Fruit fly (Drosophila melanogaster) whole organism, embryonic: Measurements from ENCODE around the gene Sfp33A4.

Experiments
- Adf1 ChIP-seq: fragments of 200-800 bp; sonication (Bioruptor generic); IDR thresholded peaks from 2 replicates; pipeline ENCODE4 v1.3.6; 2022; ENCODE audit warnings: missing biosample characterization, missing genetic modification characterization
- Atf3 ChIP-seq: fragments of 200-800 bp; sonication (Bioruptor generic); optimal IDR thresholded peaks from 3 replicates; lab custom pipeline; 2016; ENCODE audit warnings: missing biosample characterization, missing genetic modification characterization
- Bgb ChIP-seq: fragments of 200-800 bp; sonication (Bioruptor generic); IDR thresholded peaks from 2 replicates; pipeline ENCODE4 v1.3.6; 2022; ENCODE audit warnings: missing biosample characterization, missing genetic modification characterization; ENCODE audit not compliant: partially characterized antibody
- CG10267 ChIP-seq: fragments of 200-800 bp; sonication (Bioruptor generic); optimal IDR thresholded peaks from 2 replicates; lab custom pipeline; 2018; ENCODE audit warnings: missing biosample characterization, mild to moderate bottlenecking, missing genetic modification characterization, moderate library complexity
- CG10366 ChIP-seq: fragments of 200-800 bp; sonication (Bioruptor generic); IDR thresholded peaks from 2 replicates; pipeline ENCODE4 v1.3.6; 2022; ENCODE audit warnings: missing biosample characterization, missing genetic modification characterization
- CG10543 ChIP-seq: fragments of 200-800 bp; sonication (Bioruptor generic); optimal IDR thresholded peaks from 3 replicates; lab custom pipeline; 2017; ENCODE audit warnings: missing biosample characterization, mild to moderate bottlenecking, missing genetic modification characterization, moderate library complexity
- CG10565 ChIP-seq: fragments of 200-800 bp; sonication (Bioruptor generic); optimal IDR thresholded peaks from 3 replicates; lab custom pipeline; 2016; ENCODE audit warnings: missing biosample characterization, mild to moderate bottlenecking, missing genetic modification characterization
- CG1233 ChIP-seq: fragments of 200-800 bp; sonication (Bioruptor generic); optimal IDR thresholded peaks from 4 replicates; lab custom pipeline; 2018; ENCODE audit warnings: missing biosample characterization, mild to moderate bottlenecking, missing genetic modification characterization
- CG17186 ChIP-seq: fragments of 200-800 bp; sonication (Bioruptor generic); optimal IDR thresholded peaks from 3 replicates; lab custom pipeline; 2017; ENCODE audit warnings: missing biosample characterization, missing genetic modification reagents, missing genetic modification characterization
- CG17361 ChIP-seq: fragments of 200-800 bp; sonication (Bioruptor generic); IDR thresholded peaks from 3 replicates; pipeline ENCODE4 v1.3.6; 2022; ENCODE audit warnings: missing biosample characterization, missing genetic modification characterization
- CG1792 ChIP-seq: fragments of 200-800 bp; sonication (Bioruptor generic); optimal IDR thresholded peaks from 2 replicates; lab custom pipeline; 2016; ENCODE audit warnings: missing biosample characterization, missing genetic modification characterization
- CG2116 ChIP-seq: fragments of 200-800 bp; sonication (Bioruptor generic); optimal IDR thresholded peaks from 3 replicates; lab custom pipeline; 2018; ENCODE audit warnings: missing biosample characterization, mild to moderate bottlenecking, missing genetic modification characterization
- CG31224 ChIP-seq: fragments of 200-800 bp; sonication (Bioruptor generic); IDR thresholded peaks from 2 replicates; pipeline ENCODE4 v1.3.6; 2022; ENCODE audit warnings: missing biosample characterization, missing genetic modification characterization
- CG31365 ChIP-seq: fragments of 200-800 bp; sonication (Bioruptor generic); optimal IDR thresholded peaks from 2 replicates; lab custom pipeline; 2018; ENCODE audit warnings: missing biosample characterization, mild to moderate bottlenecking, missing genetic modification characterization
- CG33557 ChIP-seq: fragments of 200-800 bp; sonication (Bioruptor generic); optimal IDR thresholded peaks from 2 replicates; lab custom pipeline; 2019; ENCODE audit warnings: missing biosample characterization, mild to moderate bottlenecking, missing genetic modification characterization, moderate library complexity
- CG4282 ChIP-seq: fragments of 200-800 bp; sonication (Bioruptor generic); optimal IDR thresholded peaks from 2 replicates; lab custom pipeline; 2016; ENCODE audit warnings: missing biosample characterization, missing genetic modification characterization
- CG4404 ChIP-seq: fragments of 200-800 bp; sonication (Bioruptor generic); IDR thresholded peaks from 2 replicates; pipeline ENCODE4 v1.3.6; 2022; ENCODE audit warnings: missing biosample characterization, missing genetic modification characterization
- CG6175 ChIP-seq: fragments of 200-800 bp; sonication (Bioruptor generic); IDR thresholded peaks from 3 replicates; pipeline ENCODE4 v1.3.6; 2022; ENCODE audit warnings: missing biosample characterization, missing genetic modification characterization
- CG9727 ChIP-seq: fragments of 200-800 bp; sonication (Bioruptor generic); optimal IDR thresholded peaks from 3 replicates; lab custom pipeline; 2017; ENCODE audit warnings: missing biosample characterization, mild to moderate bottlenecking, missing genetic modification characterization
- CG9797 ChIP-seq: fragments of 200-800 bp; sonication (Bioruptor generic); optimal IDR thresholded peaks from 3 replicates; lab custom pipeline; 2018; ENCODE audit warnings: missing biosample characterization, mild to moderate bottlenecking, missing genetic modification characterization
- CG9817 ChIP-seq: fragments of 200-800 bp; sonication (Bioruptor generic); optimal IDR thresholded peaks from 2 replicates; lab custom pipeline; 2018; ENCODE audit warnings: missing biosample characterization, mild to moderate bottlenecking, missing genetic modification characterization, moderate library complexity
- CG9876 ChIP-seq: fragments of 200-800 bp; sonication (Bioruptor generic); optimal IDR thresholded peaks from 2 replicates; lab custom pipeline; 2016; ENCODE audit warnings: missing biosample characterization, missing genetic modification characterization
- Camta ChIP-seq: fragments of 200-800 bp; sonication (Bioruptor generic); optimal IDR thresholded peaks from 2 replicates; lab custom pipeline; 2016; ENCODE audit warnings: missing biosample characterization, missing genetic modification characterization
- CrebB ChIP-seq: fragments of 200-800 bp; sonication (Bioruptor generic); optimal IDR thresholded peaks from 3 replicates; lab custom pipeline; 2018; ENCODE audit warnings: missing biosample characterization, mild to moderate bottlenecking, missing genetic modification characterization
- Dek ChIP-seq: fragments of 200-800 bp; sonication (Bioruptor generic); optimal IDR thresholded peaks from 3 replicates; lab custom pipeline; 2019; ENCODE audit warnings: missing biosample characterization, mild to moderate bottlenecking, missing genetic modification characterization, moderate library complexity
- Dfd ChIP-seq, 2 experiments: fragments of >200 bp; optimal IDR thresholded peaks; 2 replicates each; lab custom pipeline; 2017; ENCODE audit warnings: missing biosample characterization in 2 of 2, missing genetic modification characterization in 2 of 2
- Dref ChIP-seq: fragments of 200-800 bp; sonication (Bioruptor generic); IDR thresholded peaks from 2 replicates; pipeline ENCODE4 v1.3.6; 2022; ENCODE audit warnings: missing biosample characterization, missing genetic modification characterization
- Eip74EF ChIP-seq, 2 experiments: fragments of 200-800 bp in 1 of 2; fragments of >200 bp in 1 of 2; sonication (Bioruptor generic) in 1 of 2; optimal IDR thresholded peaks; 2 replicates each; lab custom pipeline; 2017 to 2019; ENCODE audit warnings: missing biosample characterization in 2 of 2, missing genetic modification characterization in 2 of 2, mild to moderate bottlenecking in 1 of 2, moderate library complexity in 1 of 2
- Elba2 ChIP-seq: fragments of 200-800 bp; sonication (Bioruptor generic); optimal IDR thresholded peaks from 3 replicates; lab custom pipeline; 2016; ENCODE audit warnings: missing biosample characterization, missing genetic modification characterization
- Hand ChIP-seq: fragments of 200-800 bp; sonication (Bioruptor generic); optimal IDR thresholded peaks from 2 replicates; lab custom pipeline; 2017; ENCODE audit warnings: mild to moderate bottlenecking, missing biosample characterization, missing genetic modification reagents, missing genetic modification characterization
- HmgD ChIP-seq: fragments of 200-800 bp; sonication (Bioruptor generic); optimal IDR thresholded peaks from 3 replicates; lab custom pipeline; 2016; ENCODE audit warnings: missing biosample characterization, missing genetic modification characterization
- Hmr ChIP-seq: fragments of 200-800 bp; sonication (Bioruptor generic); optimal IDR thresholded peaks from 3 replicates; lab custom pipeline; 2017; ENCODE audit warnings: mild to moderate bottlenecking, missing biosample characterization, missing genetic modification reagents, missing genetic modification characterization
- Hmx ChIP-seq: fragments of 200-800 bp; sonication (Bioruptor generic); optimal IDR thresholded peaks from 2 replicates; lab custom pipeline; 2016; ENCODE audit warnings: missing biosample characterization, missing genetic modification characterization
- Opbp ChIP-seq: fragments of 200-800 bp; sonication (Bioruptor generic); IDR thresholded peaks from 3 replicates; pipeline ENCODE4 v1.3.6; 2022; ENCODE audit warnings: missing biosample characterization, missing genetic modification characterization; ENCODE audit not compliant: partially characterized antibody
- Sin3A ChIP-seq: fragments of >200 bp; optimal IDR thresholded peaks from 2 replicates; lab custom pipeline; 2018
- aop ChIP-seq: fragments of 200-800 bp; sonication (Bioruptor generic); IDR thresholded peaks from 2 replicates; pipeline ENCODE4 v1.3.6; 2022; ENCODE audit warnings: missing biosample characterization, missing genetic modification characterization
- chn ChIP-seq: fragments of 200-800 bp; sonication (Bioruptor generic); optimal IDR thresholded peaks from 2 replicates; lab custom pipeline; 2016; ENCODE audit warnings: missing biosample characterization, missing genetic modification characterization
- crp ChIP-seq, 2 experiments: fragments of 200-800 bp; sonication (Bioruptor generic); optimal IDR thresholded peaks; 2 replicates in 1 of 2; 3 replicates in 1 of 2; lab custom pipeline; 2017; ENCODE audit warnings: missing biosample characterization in 2 of 2, missing genetic modification characterization in 2 of 2, mild to moderate bottlenecking in 1 of 2, moderate library complexity in 1 of 2
- da ChIP-seq: fragments of 200-800 bp; sonication (Bioruptor generic); optimal IDR thresholded peaks from 2 replicates; lab custom pipeline; 2016; ENCODE audit warnings: missing biosample characterization, missing genetic modification characterization
- inv ChIP-seq: fragments of 200-800 bp; sonication (Bioruptor generic); IDR thresholded peaks from 2 replicates; pipeline ENCODE4 v1.3.6; 2022; ENCODE audit warnings: missing biosample characterization, missing genetic modification characterization; ENCODE audit not compliant: partially characterized antibody
- kah ChIP-seq: fragments of 200-800 bp; sonication (Bioruptor generic); optimal IDR thresholded peaks from 2 replicates; lab custom pipeline; 2018; ENCODE audit warnings: missing biosample characterization, mild to moderate bottlenecking, missing genetic modification characterization
- lab ChIP-seq: fragments of 200-800 bp; sonication (Bioruptor generic); optimal IDR thresholded peaks from 3 replicates; lab custom pipeline; 2017; ENCODE audit warnings: missing biosample characterization, missing genetic modification characterization, mild to moderate bottlenecking, moderate library complexity, missing genetic modification reagents
- mam ChIP-seq: fragments of 200-800 bp; sonication (Bioruptor generic); optimal IDR thresholded peaks from 3 replicates; lab custom pipeline; 2016; ENCODE audit warnings: missing biosample characterization, missing genetic modification characterization
- nmo ChIP-seq: fragments of 200-800 bp; sonication (Bioruptor generic); optimal IDR thresholded peaks from 2 replicates; lab custom pipeline; 2018; ENCODE audit warnings: missing biosample characterization, mild to moderate bottlenecking, missing genetic modification characterization, moderate library complexity
- pho ChIP-seq: fragments of 200-800 bp; sonication (Bioruptor generic); optimal IDR thresholded peaks from 2 replicates; lab custom pipeline; 2016; ENCODE audit warnings: missing biosample characterization, missing genetic modification characterization
- pzg ChIP-seq: fragments of 200-800 bp; sonication (Bioruptor generic); optimal IDR thresholded peaks from 3 replicates; lab custom pipeline; 2018; ENCODE audit warnings: missing biosample characterization, mild to moderate bottlenecking, missing genetic modification characterization, moderate library complexity
- scrt ChIP-seq: fragments of 200-800 bp; sonication (Bioruptor generic); optimal IDR thresholded peaks from 2 replicates; lab custom pipeline; 2018; ENCODE audit warnings: missing biosample characterization, mild to moderate bottlenecking, missing genetic modification characterization, moderate library complexity
- stwl ChIP-seq: fragments of 200-800 bp; sonication (Bioruptor generic); optimal IDR thresholded peaks from 3 replicates; lab custom pipeline; 2018; ENCODE audit warnings: missing biosample characterization, mild to moderate bottlenecking, missing genetic modification characterization, moderate library complexity
- toy ChIP-seq: fragments of 200-800 bp; sonication (Bioruptor generic); IDR thresholded peaks from 2 replicates; pipeline ENCODE4 v1.3.6; 2022; ENCODE audit warnings: missing biosample characterization, missing genetic modification characterization
- trem ChIP-seq: fragments of 200-800 bp; optimal IDR thresholded peaks from 3 replicates; lab custom pipeline; 2019; ENCODE audit warnings: missing biosample characterization, mild to moderate bottlenecking, missing genetic modification characterization, moderate library complexity
- twi ChIP-seq: fragments of 200-800 bp; optimal IDR thresholded peaks from 2 replicates; lab custom pipeline; 2019; ENCODE audit warnings: missing biosample characterization, mild to moderate bottlenecking, missing genetic modification characterization, moderate library complexity

Gene Sfp33A4

dm6 chr2L:11829277-11829676, 7.8 kb upstream of the Sfp33A4 start, which contains the start of gene esc (continued):
- TF ChIP-seq CG9727 (GFP tag; lab: Kevin White, UChicago) (no peak), CG17361 (no peak), CG2116 (peak; percentile 46), Hmr (peak; percentile 38), lab (GFP tag; lab: Kevin White, UChicago) (peak; percentile 36), CG17186 (GFP tag; lab: Kevin White, UChicago) (peak; percentile 79), Hand (GFP tag; lab: Kevin White, UChicago) (no peak), crp (GFP tag; optimal IDR thresholded peaks at IDR 0.05; lab: Kevin White, UChicago) (peak in 1 of 2 experiments; percentile 25), CG4282 (peak; percentile 61), scrt (GFP tag; lab: Kevin White, UChicago) (no peak), CG1233 (GFP tag; lab: Kevin White, UChicago) (no peak), CG10543 (no peak), toy (no peak), CG10366 (GFP tag; lab: Robert Waterston, UW) (no peak), Camta (GFP tag; lab: Kevin White, UChicago) (peak; percentile 11), CG9797 (GFP tag; lab: Kevin White, UChicago) (peak; percentile 94), Atf3 (GFP tag; lab: Kevin White, UChicago) (no peak), chn (GFP tag; lab: Kevin White, UChicago) (no peak), Sin3A (lab: Kevin White, UChicago) (peak; percentile 72), twi (no peak), Eip74EF (GFP tag; optimal IDR thresholded peaks at IDR 0.05; lab: Kevin White, UChicago) (no peak), HmgD (peak; percentile 65), Elba2 (GFP tag; lab: Kevin White, UChicago) (peak; percentile 5), CrebB (tag; lab: Kevin White, UChicago) (no peak), kah (GFP tag; lab: Kevin White, UChicago) (no peak), CG9817 (tag; lab: Kevin White, UChicago) (peak; percentile 23), trem (peak; percentile 61), CG10267 (tag; lab: Kevin White, UChicago) (peak; percentile 97), da (GFP tag; lab: Kevin White, UChicago) (no peak), pzg (GFP tag; lab: Kevin White, UChicago) (peak; percentile 96), inv (no peak), Opbp (GFP tag; lab: Robert Waterston, UW) (peak; percentile 66), Dek (tag; lab: Kevin White, UChicago) (no peak), CG4404 (no peak), CG33557 (GFP tag; lab: Kevin White, UChicago) (no peak), pho (GFP tag; lab: Kevin White, UChicago) (peak; percentile 29), stwl (tag; lab: Kevin White, UChicago) (peak; percentile 98), Dfd (GFP tag; optimal IDR thresholded peaks at IDR 0.05; lab: Kevin White, UChicago) (no peak), CG6175 (GFP tag; lab: Robert Waterston, UW) (no peak), Adf1 (GFP tag; lab: Robert Waterston, UW) (peak; percentile 45), Bgb (GFP tag; lab: Robert Waterston, UW) (peak; percentile 26; the same call in 1 of the 2 replicates), aop (GFP tag; lab: Robert Waterston, UW) (no peak), Hmx (GFP tag; lab: Kevin White, UChicago) (no peak), Dref (peak; percentile 50), CG1792 (GFP tag; lab: Kevin White, UChicago) (peak; percentile 14), CG31224 (GFP tag; lab: Robert Waterston, UW) (0 out of 2 replicates have a peak, but pooled peaks have one; percentile 9), nmo (GFP tag; lab: Kevin White, UChicago) (peak; percentile 62), CG9876 (GFP tag; lab: Kevin White, UChicago) (peak; percentile 22), mam (GFP tag; lab: Kevin White, UChicago) (peak; percentile 45), CG31365 (tag; lab: Kevin White, UChicago) (no peak), CG10565 (no peak)
